Fruit fly (Drosophila melanogaster) whole organism, embryonic: ENCODE measurements around the gene w-cup.
A peak's percentile ranks its signal among the peaks of the same experiment; 100 is the strongest.

Experiments used
- Abd-B ChIP-seq: fragments of 200-800 bp; sonication (Bioruptor generic); optimal IDR thresholded peaks from 2 replicates; lab custom pipeline; 2018; ENCODE audit warnings: missing biosample characterization, mild to moderate bottlenecking, missing genetic modification characterization, moderate library complexity
- Antp ChIP-seq: fragments of 200-800 bp; sonication (Bioruptor generic); optimal IDR thresholded peaks from 3 replicates; lab custom pipeline; 2016; ENCODE audit warnings: missing biosample characterization, missing genetic modification characterization
- B-H2 ChIP-seq: fragments of 200-800 bp; sonication (Bioruptor generic); optimal IDR thresholded peaks from 2 replicates; lab custom pipeline; 2018; ENCODE audit warnings: missing biosample characterization, mild to moderate bottlenecking, missing genetic modification characterization
- BEAF-32 ChIP-seq: fragments of 200-800 bp; sonication (Bioruptor generic); optimal IDR thresholded peaks from 3 replicates; lab custom pipeline; 2017; ENCODE audit warnings: missing biosample characterization, missing genetic modification characterization, mild to moderate bottlenecking, moderate library complexity, missing genetic modification reagents
- CG10366 ChIP-seq: fragments of 200-800 bp; sonication (Bioruptor generic); IDR thresholded peaks from 2 replicates; pipeline ENCODE4 v1.3.6; 2022; ENCODE audit warnings: missing biosample characterization, missing genetic modification characterization
- CG11247 ChIP-seq: fragments of 200-800 bp; sonication (Bioruptor generic); IDR thresholded peaks from 2 replicates; pipeline ENCODE4 v1.3.6; 2022; ENCODE audit warnings: missing biosample characterization, missing genetic modification characterization
- CG12769 ChIP-seq: fragments of 200-800 bp; sonication (Bioruptor generic); optimal IDR thresholded peaks from 2 replicates; lab custom pipeline; 2019; ENCODE audit warnings: missing biosample characterization, mild to moderate bottlenecking, missing genetic modification characterization, moderate library complexity
- CG13775 ChIP-seq: fragments of 200-800 bp; sonication (Bioruptor generic); optimal IDR thresholded peaks from 3 replicates; lab custom pipeline; 2017; ENCODE audit warnings: missing biosample characterization, mild to moderate bottlenecking, missing genetic modification characterization
- CG14050 ChIP-seq: fragments of 200-800 bp; sonication (Bioruptor generic); IDR thresholded peaks from 3 replicates; pipeline ENCODE4 v1.3.6; 2022; ENCODE audit warnings: missing biosample characterization, missing genetic modification characterization
- CG1529 ChIP-seq: fragments of 200-800 bp; sonication (Bioruptor generic); optimal IDR thresholded peaks from 3 replicates; lab custom pipeline; 2018; ENCODE audit warnings: missing biosample characterization, missing genetic modification characterization
- CG17359 ChIP-seq: fragments of 200-800 bp; sonication (Bioruptor generic); optimal IDR thresholded peaks from 3 replicates; lab custom pipeline; 2018; ENCODE audit warnings: missing biosample characterization, mild to moderate bottlenecking, missing genetic modification characterization, moderate library complexity
- CG17361 ChIP-seq: fragments of 200-800 bp; sonication (Bioruptor generic); IDR thresholded peaks from 3 replicates; pipeline ENCODE4 v1.3.6; 2022; ENCODE audit warnings: missing biosample characterization, missing genetic modification characterization
- CG1832 ChIP-seq: fragments of 200-800 bp; sonication (Bioruptor generic); optimal IDR thresholded peaks from 2 replicates; lab custom pipeline; 2017; ENCODE audit warnings: missing biosample characterization, mild to moderate bottlenecking, missing genetic modification characterization, inconsistent platforms
- CG18619 ChIP-seq: fragments of 200-800 bp; sonication (Bioruptor generic); optimal IDR thresholded peaks from 3 replicates; lab custom pipeline; 2017; ENCODE audit warnings: missing biosample characterization, mild to moderate bottlenecking, missing genetic modification characterization
- CG2712 ChIP-seq: fragments of 200-800 bp; optimal IDR thresholded peaks from 3 replicates; lab custom pipeline; 2019; ENCODE audit warnings: missing biosample characterization, mild to moderate bottlenecking, missing genetic modification characterization, moderate library complexity
- CG30431 ChIP-seq: fragments of 200-800 bp; sonication (Bioruptor generic); optimal IDR thresholded peaks from 2 replicates; lab custom pipeline; 2017; ENCODE audit warnings: missing biosample characterization, missing genetic modification characterization
- CG34224 ChIP-seq: fragments of 200-800 bp; sonication (Bioruptor generic); IDR thresholded peaks from 3 replicates; pipeline ENCODE4 v1.3.6; 2022; ENCODE audit warnings: missing biosample characterization, missing genetic modification characterization; ENCODE audit not compliant: partially characterized antibody
- CG4820 ChIP-seq: fragments of 200-800 bp; sonication (Bioruptor generic); optimal IDR thresholded peaks from 3 replicates; lab custom pipeline; 2016; ENCODE audit warnings: missing biosample characterization, missing genetic modification characterization
- CG6175 ChIP-seq: fragments of 200-800 bp; sonication (Bioruptor generic); IDR thresholded peaks from 3 replicates; pipeline ENCODE4 v1.3.6; 2022; ENCODE audit warnings: missing biosample characterization, missing genetic modification characterization
- CG6791 ChIP-seq: fragments of 200-800 bp; sonication (Bioruptor generic); IDR thresholded peaks from 3 replicates; pipeline ENCODE4 v1.3.6; 2022; ENCODE audit warnings: missing biosample characterization, missing genetic modification characterization; ENCODE audit not compliant: partially characterized antibody
- CG8089 ChIP-seq: fragments of 200-800 bp; sonication (Bioruptor generic); optimal IDR thresholded peaks from 3 replicates; lab custom pipeline; 2016; ENCODE audit warnings: missing biosample characterization, missing genetic modification characterization
- Camta ChIP-seq: fragments of 200-800 bp; sonication (Bioruptor generic); optimal IDR thresholded peaks from 2 replicates; lab custom pipeline; 2016; ENCODE audit warnings: missing biosample characterization, missing genetic modification characterization
- Ets97D ChIP-seq: fragments of 200-800 bp; sonication (Bioruptor generic); optimal IDR thresholded peaks from 3 replicates; lab custom pipeline; 2016; ENCODE audit warnings: missing biosample characterization, missing genetic modification characterization
- Fer3 ChIP-seq: fragments of 200-800 bp; sonication (Bioruptor generic); optimal IDR thresholded peaks from 2 replicates; lab custom pipeline; 2018; ENCODE audit warnings: missing biosample characterization, mild to moderate bottlenecking, missing genetic modification characterization, moderate library complexity
- GATAe ChIP-seq: fragments of 200-800 bp; sonication (Bioruptor generic); conservative IDR thresholded peaks from 2 replicates; pipeline ENCODE4 v1.3.6; 2022; ENCODE audit warnings: missing biosample characterization, missing genetic modification characterization
- Hey ChIP-seq: fragments of 200-800 bp; sonication (Bioruptor generic); optimal IDR thresholded peaks from 3 replicates; lab custom pipeline; 2018; ENCODE audit warnings: missing biosample characterization, mild to moderate bottlenecking, missing genetic modification characterization
- Lim3 ChIP-seq: fragments of 200-800 bp; sonication (Bioruptor generic); IDR thresholded peaks from 2 replicates; pipeline ENCODE4 v1.3.6; 2022; ENCODE audit warnings: missing biosample characterization, missing genetic modification characterization
- Med ChIP-seq: fragments of 200-800 bp; sonication (Bioruptor generic); peaks from one replicate; lab custom pipeline; 2016; ENCODE audit warnings: missing biosample characterization, missing genetic modification characterization, mild to moderate bottlenecking, inconsistent platforms, moderate library complexity
- Meics ChIP-seq: fragments of 200-800 bp; sonication (Bioruptor generic); optimal IDR thresholded peaks from 2 replicates; lab custom pipeline; 2017; ENCODE audit warnings: missing biosample characterization, mild to moderate bottlenecking, missing genetic modification characterization
- Pdp1 ChIP-seq, 2 experiments: fragments of 200-800 bp; sonication (Bioruptor generic); optimal IDR thresholded peaks; 3 replicates each; lab custom pipeline; 2016; ENCODE audit warnings: missing biosample characterization in 2 of 2, missing genetic modification characterization in 2 of 2, mild to moderate bottlenecking in 1 of 2, moderate library complexity in 1 of 2
- Rfx ChIP-seq: fragments of 200-800 bp; sonication (Bioruptor generic); IDR thresholded peaks from 2 replicates; pipeline ENCODE4 v1.3.6; 2022; ENCODE audit warnings: missing biosample characterization, missing genetic modification characterization
- Sin3A ChIP-seq: fragments of >200 bp; optimal IDR thresholded peaks from 2 replicates; lab custom pipeline; 2018
- Taf1 ChIP-seq: fragments of 200-800 bp; sonication (Bioruptor generic); IDR thresholded peaks from 2 replicates; pipeline ENCODE4 v1.3.6; 2022; ENCODE audit warnings: missing biosample characterization, missing genetic modification characterization
- ash1 ChIP-seq: fragments of 200-800 bp; sonication (Bioruptor generic); optimal IDR thresholded peaks from 2 replicates; lab custom pipeline; 2018; ENCODE audit warnings: missing biosample characterization, mild to moderate bottlenecking, missing genetic modification characterization
- cad ChIP-seq: fragments of >200 bp; optimal IDR thresholded peaks from 2 replicates; lab custom pipeline; 2017; ENCODE audit warnings: missing biosample characterization, missing genetic modification characterization
- ci ChIP-seq: fragments of 200-800 bp; sonication (Bioruptor generic); IDR thresholded peaks from 3 replicates; pipeline ENCODE4 v1.3.6; 2022; ENCODE audit warnings: missing biosample characterization, missing genetic modification characterization
- crol ChIP-seq: fragments of 200-800 bp; sonication (Bioruptor generic); IDR thresholded peaks from 2 replicates; pipeline ENCODE4 v1.3.6; 2022; ENCODE audit warnings: missing biosample characterization, missing genetic modification characterization
- dan ChIP-seq: fragments of 200-800 bp; sonication (Bioruptor generic); IDR thresholded peaks from 2 replicates; pipeline ENCODE4 v1.3.6; 2022; ENCODE audit warnings: missing biosample characterization, missing genetic modification characterization
- gce ChIP-seq: fragments of 200-800 bp; sonication (Bioruptor generic); IDR thresholded peaks from 3 replicates; pipeline ENCODE4 v1.3.6; 2022; ENCODE audit warnings: missing biosample characterization, missing genetic modification characterization
- gcm2 ChIP-seq: fragments of 200-800 bp; sonication (Bioruptor generic); optimal IDR thresholded peaks from 2 replicates; lab custom pipeline; 2016; ENCODE audit warnings: missing biosample characterization, missing genetic modification characterization
- grau ChIP-seq: fragments of 200-800 bp; optimal IDR thresholded peaks from 3 replicates; lab custom pipeline; 2019; ENCODE audit warnings: missing biosample characterization, mild to moderate bottlenecking, missing genetic modification characterization, moderate library complexity
- grn ChIP-seq: fragments of 200-800 bp; sonication (Bioruptor generic); optimal IDR thresholded peaks from 3 replicates; lab custom pipeline; 2017; ENCODE audit warnings: missing biosample characterization, missing genetic modification characterization
- klu ChIP-seq: fragments of 200-800 bp; sonication (Bioruptor generic); IDR thresholded peaks from 2 replicates; pipeline ENCODE4 v1.3.6; 2022; ENCODE audit warnings: missing biosample characterization, missing genetic modification characterization
- kni ChIP-seq: fragments of 200-800 bp; sonication (Bioruptor generic); optimal IDR thresholded peaks from 3 replicates; lab custom pipeline; 2017; ENCODE audit warnings: mild to moderate bottlenecking, missing biosample characterization, missing genetic modification reagents, missing genetic modification characterization
- lab ChIP-seq: fragments of 200-800 bp; sonication (Bioruptor generic); optimal IDR thresholded peaks from 3 replicates; lab custom pipeline; 2017; ENCODE audit warnings: missing biosample characterization, missing genetic modification characterization, mild to moderate bottlenecking, moderate library complexity, missing genetic modification reagents
- sd ChIP-seq: fragments of 200-800 bp; sonication (Bioruptor generic); optimal IDR thresholded peaks from 3 replicates; lab custom pipeline; 2018; ENCODE audit warnings: missing biosample characterization, mild to moderate bottlenecking, missing genetic modification characterization, moderate library complexity
- sens-2 ChIP-seq: fragments of 200-800 bp; sonication (Bioruptor generic); IDR thresholded peaks from 2 replicates; pipeline ENCODE4 v1.3.6; 2022; ENCODE audit warnings: missing biosample characterization, missing genetic modification characterization
- sug ChIP-seq: fragments of 200-800 bp; optimal IDR thresholded peaks from 2 replicates; lab custom pipeline; 2019; ENCODE audit warnings: missing biosample characterization, mild to moderate bottlenecking, missing genetic modification characterization, moderate library complexity
- tap ChIP-seq: fragments of 200-800 bp; optimal IDR thresholded peaks from 3 replicates; lab custom pipeline; 2019; ENCODE audit warnings: missing biosample characterization, mild to moderate bottlenecking, missing genetic modification characterization, moderate library complexity
- tna ChIP-seq: fragments of 200-800 bp; sonication (Bioruptor generic); IDR thresholded peaks from 2 replicates; pipeline ENCODE4 v1.3.6; 2022; ENCODE audit warnings: missing biosample characterization, missing genetic modification characterization; ENCODE audit not compliant: partially characterized antibody
- vvl ChIP-seq: fragments of 200-800 bp; sonication (Bioruptor generic); IDR thresholded peaks from 2 replicates; pipeline ENCODE4 v1.3.6; 2022; ENCODE audit warnings: missing biosample characterization, missing genetic modification characterization
- zfh1 ChIP-seq: fragments of 200-800 bp; sonication (Bioruptor generic); IDR thresholded peaks from 3 replicates; pipeline ENCODE4 v1.3.6; 2022; ENCODE audit warnings: missing biosample characterization, missing genetic modification characterization

w-cup gene

dm6 chr2L:10555269-10555668 is 22.3 kb downstream of the w-cup start (continued):
- no peak for TF ChIP-seq B-H2 (GFP tag; lab: Kevin White, UChicago)
- TF ChIP-seq Meics (GFP tag; lab: Kevin White, UChicago) = no peak
- TF ChIP-seq CG17359 = peak; percentile 2
- TF ChIP-seq CG2712 (tag; lab: Kevin White, UChicago) = peak; percentile 4
- no peak for TF ChIP-seq CG8089 (GFP tag; lab: Kevin White, UChicago)
- no peak for TF ChIP-seq CG6175 (GFP tag; lab: Robert Waterston, UW)
- no peak for TF ChIP-seq Antp
- TF ChIP-seq Fer3 (tag; lab: Kevin White, UChicago) = no peak
- no peak for TF ChIP-seq tna (GFP tag; lab: Robert Waterston, UW)
- no peak for TF ChIP-seq Rfx (GFP tag; lab: Robert Waterston, UW)
- no peak for TF ChIP-seq CG11247
- no peak for TF ChIP-seq CG13775 (GFP tag; lab: Kevin White, UChicago)
- TF ChIP-seq gcm2 = no peak
- no peak for TF ChIP-seq CG4820 (GFP tag; lab: Kevin White, UChicago)
- TF ChIP-seq CG14050 = no peak
- no peak for TF ChIP-seq Ets97D (GFP tag; lab: Kevin White, UChicago)
- TF ChIP-seq CG1832 (GFP tag; lab: Kevin White, UChicago) = no peak
- peak; percentile 63; the same call in 2 of the 3 replicates for TF ChIP-seq zfh1 (GFP tag; lab: Robert Waterston, UW)
- no peak for TF ChIP-seq CG34224
- TF ChIP-seq tap (tag; lab: Kevin White, UChicago) = no peak
- no peak for TF ChIP-seq BEAF-32 (GFP tag; lab: Kevin White, UChicago)
- peak; percentile 68 for TF ChIP-seq grau (tag; lab: Kevin White, UChicago)

dm6 chr2L:10554676-10555075 is 22.9 kb downstream of the w-cup start:
- TF ChIP-seq GATAe (GFP tag; lab: Robert Waterston, UW) (0 out of 2 replicates have a peak, but pooled peaks have one; percentile 11), CG30431 (GFP tag; lab: Kevin White, UChicago) (no peak), sens-2 (GFP tag; lab: Robert Waterston, UW) (peak; percentile 83), crol (GFP tag; lab: Robert Waterston, UW) (peak; percentile 86), CG12769 (tag; lab: Kevin White, UChicago) (no peak), ci (GFP tag; lab: Robert Waterston, UW) (0 out of 3 replicates have a peak, but pooled peaks have one; percentile 36), Abd-B (GFP tag; lab: Kevin White, UChicago) (peak; percentile 41), Hey (tag; lab: Kevin White, UChicago) (peak; percentile 32), dan (no peak), sd (peak; percentile 81), grn (GFP tag; lab: Kevin White, UChicago) (peak; percentile 98), CG1529 (GFP tag; lab: Kevin White, UChicago) (no peak), vvl (GFP tag; lab: Robert Waterston, UW) (peak; percentile 36; the same call in 1 of the 2 replicates), sug (tag; lab: Kevin White, UChicago) (peak; percentile 47), Taf1 (GFP tag; lab: Robert Waterston, UW) (no peak), Sin3A (lab: Kevin White, UChicago) (no peak), klu (GFP tag; lab: Robert Waterston, UW) (no peak), lab (peak; percentile 42), CG6791 (no peak), Ets97D (GFP tag; lab: Kevin White, UChicago) (no peak), Lim3 (GFP tag; lab: Robert Waterston, UW) (peak; percentile 8; the same call in 1 of the 2 replicates), Pdp1 (GFP tag; optimal IDR thresholded peaks at IDR 0.05; lab: Kevin White, UChicago) (no peak), CG14050 (no peak), CG10366 (GFP tag; lab: Robert Waterston, UW) (0 out of 2 replicates have a peak, but pooled peaks have one; percentile 8), cad (peak; percentile 26), gce (GFP tag; lab: Robert Waterston, UW) (no peak), ash1 (GFP tag; lab: Kevin White, UChicago) (no peak), Camta (GFP tag; lab: Kevin White, UChicago) (no peak), kni (GFP tag; lab: Kevin White, UChicago) (peak; percentile 42), CG17361 (GFP tag; lab: Robert Waterston, UW) (no peak), CG18619 (GFP tag; lab: Kevin White, UChicago) (no peak), Med (peak; percentile 55)
